Worm (Caenorhabditis elegans) whole organism, midembryonic: Measurements from ENCODE around the gene exc-5.

ENCODE experiments used
- T22C8.4 ChIP-seq: fragments of 200-800 bp; sonication (Bioruptor generic); IDR thresholded peaks from 2 replicates; pipeline ENCODE4 v1.3.6; 2022; ENCODE audit warnings: missing genetic modification characterization, missing compliant biosample characterization
- cog-1 ChIP-seq: sonication (generic microtip); optimal IDR thresholded peaks from 2 replicates; lab custom pipeline; 2016; ENCODE audit warnings: missing genetic modification characterization, missing compliant biosample characterization
- ref-1 ChIP-seq: fragments of 200-800 bp; sonication (Bioruptor generic); conservative IDR thresholded peaks from 2 replicates; pipeline ENCODE4 v1.3.6; 2022; ENCODE audit warnings: missing genetic modification reagents, missing genetic modification characterization, missing compliant biosample characterization

ce11 chrIV:8850807-8851206 is 37.3 kb upstream of the exc-5 start:
- TF ChIP-seq T22C8.4 (GFP tag; lab: Robert Waterston, UW) (no peak), ref-1 (GFP tag; lab: Robert Waterston, UW) (no peak), cog-1 (no peak)
